Worm (Caenorhabditis elegans): ENCODE results near the gene gspd-1.
A peak's percentile ranks its signal among the peaks of the same experiment; 100 is the strongest.

The gspd-1 gene

ce11 chrIV:11347275-11347674 is 30.1 kb downstream of the gspd-1 start:
- no peak for TF ChIP-seq zag-1 (tag; optimal IDR thresholded peaks at IDR 0.05)
- TF ChIP-seq elt-1 (tag; optimal IDR thresholded peaks at IDR 0.05), result peak; percentile 43
- no peak for TF ChIP-seq ceh-82 (tag; optimal IDR thresholded peaks at IDR 0.05)
- peak; percentile 7 for TF ChIP-seq nfya-1 (tag; optimal IDR thresholded peaks at IDR 0.05; ENCODE audit: insufficient read depth)

ce11 chrIV:11348822-11349221 is 31.6 kb downstream of the gspd-1 start:
- TF ChIP-seq ceh-28 (tag; optimal IDR thresholded peaks at IDR 0.05) (no peak), lin-39 (tag; optimal IDR thresholded peaks at IDR 0.05) (peak; percentile 69)

- TF ChIP-seq lin-39 (tag; optimal IDR thresholded peaks at IDR 0.05) (peak; percentile 62), mdl-1 (tag; optimal IDR thresholded peaks at IDR 0.05) (no peak), nfya-1 (tag; optimal IDR thresholded peaks at IDR 0.05; ENCODE audit: insufficient read depth) (peak; percentile 41)
These were observed 32.5 kb downstream of the gspd-1 start for ce11 chrIV:11349747-11350146.

- TF ChIP-seq nfya-1 (tag; optimal IDR thresholded peaks at IDR 0.05; ENCODE audit: insufficient read depth), result peak; percentile 13
- TF ChIP-seq jun-1 (tag; optimal IDR thresholded peaks at IDR 0.05), result no peak
- no peak for TF ChIP-seq daf-12 (tag; optimal IDR thresholded peaks at IDR 0.05)
- TF ChIP-seq unc-62 (GFP tag; optimal IDR thresholded peaks at IDR 0.05), result no peak
- TF ChIP-seq elt-3 (tag; optimal IDR thresholded peaks at IDR 0.05), result no peak
- TF ChIP-seq R02D3.7 (tag; optimal IDR thresholded peaks at IDR 0.05), result no peak
- no peak for TF ChIP-seq pha-4 (tag; optimal IDR thresholded peaks at IDR 0.05)
- no peak for TF ChIP-seq ceh-82 (tag; optimal IDR thresholded peaks at IDR 0.05)
- no peak for TF ChIP-seq ceh-16 (tag; optimal IDR thresholded peaks at IDR 0.05)
- TF ChIP-seq unc-39 (tag; optimal IDR thresholded peaks at IDR 0.05), result no peak
- TF ChIP-seq snpc-4 (tag; optimal IDR thresholded peaks at IDR 0.05), result no peak
- TF ChIP-seq aly-2 (tag; optimal IDR thresholded peaks at IDR 0.05), result no peak
- no peak for TF ChIP-seq tbx-2 (tag; optimal IDR thresholded peaks at IDR 0.05)
- no peak for TF ChIP-seq egl-27 (tag; optimal IDR thresholded peaks at IDR 0.05)
- no peak for TF ChIP-seq skn-1 (tag; optimal IDR thresholded peaks at IDR 0.05)
- TF ChIP-seq ceh-9 (tag; optimal IDR thresholded peaks at IDR 0.05), result no peak
- TF ChIP-seq lin-39 (tag; optimal IDR thresholded peaks at IDR 0.05), result peak; percentile 29
These were observed 33.6 kb downstream of the gspd-1 start for ce11 chrIV:11350809-11351208.

- no peak for TF ChIP-seq egl-27 (tag; optimal IDR thresholded peaks at IDR 0.05)
- no peak for TF ChIP-seq mml-1 (tag; optimal IDR thresholded peaks at IDR 0.05)
- no peak for TF ChIP-seq elt-1 (tag; optimal IDR thresholded peaks at IDR 0.05)
- no peak for TF ChIP-seq nhr-77 (tag; optimal IDR thresholded peaks at IDR 0.05)
- TF ChIP-seq tbx-2 (tag; optimal IDR thresholded peaks at IDR 0.05), result no peak
- TF ChIP-seq fkh-10 (GFP tag; optimal IDR thresholded peaks at IDR 0.05), result no peak
- no peak for TF ChIP-seq unc-62 (GFP tag; optimal IDR thresholded peaks at IDR 0.05)
- no peak for TF ChIP-seq nhr-237 (tag; optimal IDR thresholded peaks at IDR 0.05)
- TF ChIP-seq ceh-82 (tag; optimal IDR thresholded peaks at IDR 0.05), result no peak
- no peak for TF ChIP-seq ZK546.5 (tag; optimal IDR thresholded peaks at IDR 0.05)
- TF ChIP-seq ztf-11 (tag; optimal IDR thresholded peaks at IDR 0.05), result no peak
- TF ChIP-seq R02D3.7 (tag; optimal IDR thresholded peaks at IDR 0.05), result no peak
- TF ChIP-seq elt-3 (tag; optimal IDR thresholded peaks at IDR 0.05), result no peak
- no peak for TF ChIP-seq nhr-23 (tag; optimal IDR thresholded peaks at IDR 0.05)
- TF ChIP-seq ztf-4 (tag; optimal IDR thresholded peaks at IDR 0.05), result no peak
- TF ChIP-seq egl-5 (tag; optimal IDR thresholded peaks at IDR 0.05), result no peak
These were observed 34.3 kb downstream of the gspd-1 start for ce11 chrIV:11351563-11351962.

ce11 chrIV:11352768-11353167 is 35.5 kb downstream of the gspd-1 start:
- TF ChIP-seq nhr-11 (tag; optimal IDR thresholded peaks at IDR 0.05), result peak; percentile 8
- no peak for TF ChIP-seq lin-39 (tag; optimal IDR thresholded peaks at IDR 0.05)

ce11 chrIV:11353946-11354458 is 36.8 kb downstream of the gspd-1 start, which contains the start of gene T01G1.2:
Gene T01G1.2 (plus strand): TSS chrIV:11354408.
- TF ChIP-seq nhr-12 (tag; optimal IDR thresholded peaks at IDR 0.05), result no peak
- peak; percentile 87 for TF ChIP-seq lin-39 (tag; optimal IDR thresholded peaks at IDR 0.05)
- no peak for TF ChIP-seq ztf-11 (tag; optimal IDR thresholded peaks at IDR 0.05)
- TF ChIP-seq nhr-43 (tag; optimal IDR thresholded peaks at IDR 0.05; ENCODE audit: poor library complexity, severe bottlenecking), result no peak
- TF ChIP-seq elt-2 (tag; optimal IDR thresholded peaks at IDR 0.05), result no peak
- peak; percentile 15 for TF ChIP-seq hmg-11 (tag; optimal IDR thresholded peaks at IDR 0.05)
- TF ChIP-seq nhr-11 (tag; optimal IDR thresholded peaks at IDR 0.05), result no peak
- peak; percentile 56 for TF ChIP-seq elt-1 (tag; optimal IDR thresholded peaks at IDR 0.05)
- peak; percentile 59 for TF ChIP-seq nfya-1 (tag; optimal IDR thresholded peaks at IDR 0.05; ENCODE audit: insufficient read depth)
- no peak for TF ChIP-seq R02D3.7 (tag; optimal IDR thresholded peaks at IDR 0.05)
- peak; percentile 62 for TF ChIP-seq egl-5 (tag; optimal IDR thresholded peaks at IDR 0.05)
- peak; percentile 29 for TF ChIP-seq skn-1 (tag; optimal IDR thresholded peaks at IDR 0.05)

Measured in whole organism, L3 larva.